Worm (Caenorhabditis elegans) whole organism, mixed stage, embryonic: Measurements from ENCODE around the gene srt-68.

Source experiments
- bed-3 ChIP-seq: fragments of 200-800 bp; sonication (Bioruptor generic); optimal IDR thresholded peaks from 3 replicates; lab custom pipeline; 2018; ENCODE audit warnings: mild to moderate bottlenecking, missing genetic modification characterization, moderate library complexity, missing compliant biosample characterization
- blmp-1 ChIP-seq: fragments of 150-350 bp; optimal IDR thresholded peaks from 2 replicates; lab custom pipeline; 2014; ENCODE audit warnings: missing biosample characterization, missing genetic modification characterization
- ceh-39 ChIP-seq: fragments of 150-350 bp; optimal IDR thresholded peaks from 2 replicates; lab custom pipeline; 2014; ENCODE audit warnings: missing biosample characterization, missing genetic modification characterization
- ces-1 ChIP-seq: fragments of 150-350 bp; optimal IDR thresholded peaks from 2 replicates; lab custom pipeline; 2014; ENCODE audit warnings: missing biosample characterization, missing genetic modification reagents, missing genetic modification characterization
- hlh-1 ChIP-seq: fragments of 150-350 bp; optimal IDR thresholded peaks from 2 replicates; lab custom pipeline; 2014; ENCODE audit warnings: missing biosample characterization, missing genetic modification reagents, missing genetic modification characterization
- mab-5 ChIP-seq: fragments of 150-350 bp; optimal IDR thresholded peaks from 2 replicates; lab custom pipeline; 2014; ENCODE audit warnings: missing biosample characterization, missing genetic modification characterization
- mep-1 ChIP-seq: fragments of 150-350 bp; optimal IDR thresholded peaks from 2 replicates; lab custom pipeline; 2017; ENCODE audit warnings: missing biosample characterization, missing genetic modification reagents, missing genetic modification characterization, inconsistent platforms
- pha-4 ChIP-seq: fragments of 150-350 bp; optimal IDR thresholded peaks from 2 replicates; lab custom pipeline; 2018; ENCODE audit warnings: missing biosample characterization, missing genetic modification reagents, missing genetic modification characterization
- unc-62 ChIP-seq: fragments of 150-350 bp; optimal IDR thresholded peaks from 2 replicates; lab custom pipeline; 2014; ENCODE audit warnings: missing biosample characterization, missing genetic modification reagents, missing genetic modification characterization

srt-68 gene

DNA sequence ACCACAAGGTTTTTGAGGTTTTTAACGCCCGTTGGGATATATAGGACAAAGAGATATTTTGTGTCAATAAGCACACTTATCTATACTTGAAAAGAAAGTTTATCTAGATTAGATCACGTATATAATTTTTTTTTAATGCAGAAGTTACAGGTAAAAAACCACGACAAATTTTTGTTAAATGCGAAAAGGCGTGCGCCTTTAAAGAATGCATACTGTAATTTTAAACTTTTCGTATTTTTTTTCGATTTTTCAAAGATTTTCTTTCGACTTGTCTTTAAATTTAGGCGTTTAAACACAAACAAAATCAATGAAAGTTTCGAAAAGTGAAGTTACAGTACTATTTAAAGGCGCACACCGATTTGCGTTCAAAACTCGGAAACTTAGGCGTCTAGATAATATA lies 48.3 kb downstream of the srt-68 start:
- TF ChIP-seq ces-1: no peak
- TF ChIP-seq blmp-1 (tag; lab: Kevin White, UChicago): no peak
- TF ChIP-seq ceh-39 (tag; lab: Kevin White, UChicago): no peak
- TF ChIP-seq hlh-1 (tag; lab: Kevin White, UChicago): no peak
- no peak for TF ChIP-seq pha-4 (tag; lab: Kevin White, UChicago)

DNA sequence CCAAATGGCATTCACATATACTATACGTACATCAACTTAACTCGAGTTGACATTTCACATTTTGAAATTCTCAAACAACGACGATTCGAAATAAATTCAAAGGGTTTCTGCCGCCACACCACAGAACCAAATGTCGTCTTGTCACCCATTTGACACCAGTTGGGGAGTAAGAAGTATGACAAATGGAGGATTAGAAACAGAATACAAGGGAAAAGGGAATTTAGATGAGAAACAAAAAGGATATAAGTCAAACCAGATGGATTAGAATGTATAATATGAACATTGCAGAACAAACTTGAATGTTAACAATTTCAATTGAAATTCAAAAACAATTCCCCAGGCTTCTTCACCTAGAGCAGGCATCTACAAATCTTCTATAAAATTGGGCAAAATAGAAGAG lies 50.2 kb downstream of the srt-68 start:
- TF ChIP-seq unc-62 (GFP tag; lab: Kevin White, UChicago) (peak; percentile 11), mep-1 (tag; lab: Kevin White, UChicago) (no peak), mab-5 (tag; lab: Kevin White, UChicago) (no peak), bed-3 (no peak)
